Worm (Caenorhabditis elegans): ENCODE measurements around the gene ubh-1.
A peak's percentile ranks its signal among the peaks of the same experiment; 100 is the strongest.

ubh-1 gene

ce11 chrV:6487878-6488277 is 23.3 kb downstream of the ubh-1 start (continued):
- TF ChIP-seq rec-8 (tag; optimal IDR thresholded peaks at IDR 0.05): no peak
- TF ChIP-seq hrde-1 (tag; optimal IDR thresholded peaks at IDR 0.05; ENCODE audit: borderline replicate concordance): no peak
- TF ChIP-seq Y56A3A.18 (GFP tag; IDR thresholded peaks at IDR 0.05): 0 out of 2 replicates have a peak, but pooled peaks have one; percentile 7
- no peak for TF ChIP-seq tbp1 (GFP tag; optimal IDR thresholded peaks at IDR 0.05)

ce11 chrV:6485109-6485508 is 26.1 kb downstream of the ubh-1 start:
- TF ChIP-seq K11D2.4 (GFP tag; IDR thresholded peaks at IDR 0.05) (no peak), aptf-3 (GFP tag; IDR thresholded peaks at IDR 0.05) (no peak), ceh-27 (GFP tag; optimal IDR thresholded peaks at IDR 0.05) (no peak), rcor-1 (GFP tag; IDR thresholded peaks at IDR 0.05) (no peak), xnd-1 (tag; optimal IDR thresholded peaks at IDR 0.05) (no peak), ztf-28 (GFP tag; IDR thresholded peaks at IDR 0.05) (no peak), nhr-27 (tag; optimal IDR thresholded peaks at IDR 0.05) (no peak), athp-1 (tag; optimal IDR thresholded peaks at IDR 0.05) (no peak), gei-17 (GFP tag; optimal IDR thresholded peaks at IDR 0.05) (no peak), dpff-1 (tag; optimal IDR thresholded peaks at IDR 0.05) (no peak), snpc-1.3 (tag; optimal IDR thresholded peaks at IDR 0.05; ENCODE audit: insufficient read depth) (no peak), attf-3 (GFP tag; conservative IDR thresholded peaks at IDR 0.05) (no peak), mel-28 (tag; optimal IDR thresholded peaks at IDR 0.05; ENCODE audit: borderline replicate concordance) (no peak), mxl-1 (tag; optimal IDR thresholded peaks at IDR 0.05) (no peak), repo-1 (tag; optimal IDR thresholded peaks at IDR 0.05) (no peak)

ce11 chrV:6476026-6476425 is 35.2 kb downstream of the ubh-1 start:
- no peak for TF ChIP-seq unc-130 (GFP tag; optimal IDR thresholded peaks at IDR 0.05)
- no peak for TF ChIP-seq nhr-90 (tag; optimal IDR thresholded peaks at IDR 0.05)
- no peak for TF ChIP-seq mes-4 (tag; optimal IDR thresholded peaks at IDR 0.05)
- TF ChIP-seq nhr-80 (tag; optimal IDR thresholded peaks at IDR 0.05): peak; percentile 90
- TF ChIP-seq dox-1 (GFP tag; IDR thresholded peaks at IDR 0.05): no peak
- TF ChIP-seq snpc-3.4 (tag; optimal IDR thresholded peaks at IDR 0.05): no peak
- TF ChIP-seq hmg-20 (GFP tag; IDR thresholded peaks at IDR 0.05): no peak
- TF ChIP-seq attf-5 (GFP tag; optimal IDR thresholded peaks at IDR 0.05): peak; percentile 11
- TF ChIP-seq ztf-3 (GFP tag; optimal IDR thresholded peaks at IDR 0.05): no peak

ce11 chrV:6471208-6471607 is 40.0 kb downstream of the ubh-1 start:
- no peak for TF ChIP-seq snpc-4 (GFP tag; optimal IDR thresholded peaks at IDR 0.05)
- no peak for TF ChIP-seq snpc-4 (tag; optimal IDR thresholded peaks at IDR 0.05)
- no peak for TF ChIP-seq cebp-2 (GFP tag; IDR thresholded peaks at IDR 0.05)
- TF ChIP-seq Y53F4B.3 (GFP tag; IDR thresholded peaks at IDR 0.05): no peak
- no peak for TF ChIP-seq F33H1.4 (GFP tag; IDR thresholded peaks at IDR 0.05)

ce11 chrV:6467676-6468075 is 43.5 kb downstream of the ubh-1 start:
- TF ChIP-seq lsy-27 (tag; optimal IDR thresholded peaks at IDR 0.05; ENCODE audit: borderline replicate concordance, insufficient read depth) (no peak), B0261.1 (tag; optimal IDR thresholded peaks at IDR 0.05) (no peak), repo-1 (tag; optimal IDR thresholded peaks at IDR 0.05) (no peak), Y79H2A.3 (GFP tag; conservative IDR thresholded peaks at IDR 0.05) (no peak), mel-28 (tag; optimal IDR thresholded peaks at IDR 0.05; ENCODE audit: borderline replicate concordance) (no peak), bed-2 (GFP tag; IDR thresholded peaks at IDR 0.05) (no peak), zim-3 (tag; optimal IDR thresholded peaks at IDR 0.05) (no peak), dpff-1 (tag; optimal IDR thresholded peaks at IDR 0.05) (no peak), lin-54 (GFP tag; optimal IDR thresholded peaks at IDR 0.05) (no peak), ama-1 (optimal IDR thresholded peaks at IDR 0.05) (no peak), ama-1 (GFP tag; optimal IDR thresholded peaks at IDR 0.05) (no peak), attf-6 (GFP tag; IDR thresholded peaks at IDR 0.05) (no peak), mes-4 (tag; optimal IDR thresholded peaks at IDR 0.05) (no peak), sea-2 (GFP tag; IDR thresholded peaks at IDR 0.05) (no peak), athp-1 (tag; optimal IDR thresholded peaks at IDR 0.05) (no peak), lir-1 (GFP tag; conservative IDR thresholded peaks at IDR 0.05) (no peak)
